Worm (Caenorhabditis elegans) whole organism, early embryonic: ENCODE measurements around the gene F55G7.5.
"Not testable (repeated sequence)": the region's sequence is repeated elsewhere in the genome, so short reads cannot be mapped to it uniquely, and the experiment has no call there.

ENCODE experiments used
- B0310.2 ChIP-seq: sonication (generic microtip); optimal IDR thresholded peaks from 2 replicates; lab custom pipeline; 2016; ENCODE audit warnings: mild to moderate bottlenecking, missing genetic modification characterization, missing compliant biosample characterization
- F13C5.2 ChIP-seq: sonication (generic microtip); optimal IDR thresholded peaks from 2 replicates; lab custom pipeline; 2017; ENCODE audit warnings: mild to moderate bottlenecking, missing genetic modification characterization, inconsistent platforms, missing compliant biosample characterization
- aly-1 ChIP-seq: sonication (generic microtip); optimal IDR thresholded peaks from 2 replicates; lab custom pipeline; 2016; ENCODE audit warnings: missing genetic modification characterization, missing compliant biosample characterization
- ama-1 ChIP-seq: fragments of 150-350 bp; optimal IDR thresholded peaks from 2 replicates; lab custom pipeline; 2014
- ceh-13 ChIP-seq: fragments of 200-800 bp; sonication (Bioruptor generic); optimal IDR thresholded peaks from 2 replicates; lab custom pipeline; 2018; ENCODE audit warnings: mild to moderate bottlenecking, missing genetic modification characterization, missing compliant biosample characterization
- ceh-36 ChIP-seq: sonication (generic microtip); optimal IDR thresholded peaks from 2 replicates; lab custom pipeline; 2016; ENCODE audit warnings: missing genetic modification characterization, inconsistent platforms, missing compliant biosample characterization
- ets-7 ChIP-seq: sonication (generic microtip); optimal IDR thresholded peaks from 2 replicates; lab custom pipeline; 2016; ENCODE audit warnings: missing genotype, missing genetic modification characterization, missing compliant biosample characterization
- flt-1 ChIP-seq: fragments of 200-800 bp; sonication (Bioruptor generic); IDR thresholded peaks from 2 replicates; pipeline ENCODE4 v1.3.6; 2022; ENCODE audit warnings: missing genetic modification characterization, missing compliant biosample characterization
- hmbx-1 ChIP-seq: sonication (generic microtip); optimal IDR thresholded peaks from 2 replicates; lab custom pipeline; 2016; ENCODE audit warnings: mild to moderate bottlenecking, missing genetic modification characterization, missing compliant biosample characterization
- hmg-4 ChIP-seq: fragments of 200-800 bp; sonication (Bioruptor generic); optimal IDR thresholded peaks from 2 replicates; lab custom pipeline; 2018; ENCODE audit warnings: mild to moderate bottlenecking, missing genetic modification characterization, missing compliant biosample characterization
- hnd-1 ChIP-seq: sonication (generic microtip); optimal IDR thresholded peaks from 2 replicates; lab custom pipeline; 2016; ENCODE audit warnings: missing genetic modification characterization, missing compliant biosample characterization
- pes-1 ChIP-seq: fragments of 200-800 bp; sonication (Bioruptor generic); IDR thresholded peaks from 2 replicates; pipeline ENCODE4 v1.3.6; 2022; ENCODE audit warnings: missing genetic modification reagents, missing genetic modification characterization, missing compliant biosample characterization
- scrt-1 ChIP-seq: fragments of 200-800 bp; sonication (Bioruptor generic); IDR thresholded peaks from 2 replicates; pipeline ENCODE4 v1.3.6; 2022; ENCODE audit warnings: missing genetic modification characterization, missing compliant biosample characterization
- sea-1 ChIP-seq: fragments of 200-800 bp; sonication (Bioruptor generic); conservative IDR thresholded peaks from 2 replicates; pipeline ENCODE4 v1.3.6; 2022; ENCODE audit warnings: missing genetic modification characterization, missing compliant biosample characterization
- tbx-11 ChIP-seq: fragments of 200-800 bp; sonication (Bioruptor generic); IDR thresholded peaks from 2 replicates; pipeline ENCODE4 v1.3.6; 2022; ENCODE audit warnings: missing genetic modification characterization, missing compliant biosample characterization
- tbx-37 ChIP-seq: fragments of 200-800 bp; sonication (Bioruptor generic); conservative IDR thresholded peaks from 2 replicates; pipeline ENCODE4 v1.3.6; 2022; ENCODE audit warnings: missing genetic modification reagents, missing genetic modification characterization, missing compliant biosample characterization
- tra-4 ChIP-seq: sonication (generic microtip); optimal IDR thresholded peaks from 2 replicates; lab custom pipeline; 2017; ENCODE audit warnings: missing genetic modification characterization, missing compliant biosample characterization

F55G7.5 gene

DNA sequence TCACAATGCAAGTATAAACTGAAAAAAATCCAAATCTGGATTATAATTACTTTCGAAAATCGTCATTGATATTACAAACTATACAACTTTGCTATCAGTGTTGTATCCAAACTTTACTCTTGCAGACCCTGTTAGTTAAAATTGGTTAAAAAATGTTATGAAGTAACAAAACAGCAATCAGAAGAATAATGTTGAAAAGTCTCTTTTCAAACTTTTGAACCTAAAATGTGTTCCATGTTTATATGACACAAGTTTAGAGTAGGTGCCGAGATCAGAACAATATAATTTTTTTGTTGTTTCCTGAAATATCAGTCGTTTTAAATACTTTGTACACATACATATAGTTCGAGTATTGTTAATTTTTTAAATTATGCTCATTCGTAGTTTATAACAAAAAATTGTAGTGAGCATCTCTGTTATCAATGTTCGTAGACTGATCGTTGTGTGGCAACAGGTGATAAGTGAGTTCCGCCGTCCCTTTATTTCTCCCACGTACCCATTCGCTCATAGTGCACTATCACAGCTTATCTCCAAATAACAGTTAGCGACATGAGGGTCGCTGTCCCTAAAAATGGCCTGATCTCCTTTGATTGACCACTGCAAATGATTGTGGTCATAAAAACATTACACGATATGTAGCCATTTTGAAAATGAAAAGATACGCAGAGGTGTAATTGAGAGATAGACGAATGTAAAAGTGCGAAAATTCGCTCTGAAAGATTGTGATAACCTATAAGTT is 23.5 kb upstream of the F55G7.5 start:
- TF ChIP-seq tra-4 (tag; lab: Kevin White, UChicago) (no peak), tbx-37 (GFP tag; lab: Robert Waterston, UW) (no peak), ceh-36 (no peak), F13C5.2 (tag; lab: Kevin White, UChicago) (no peak), pes-1 (GFP tag; lab: Robert Waterston, UW) (no peak), B0310.2 (no peak), tbx-11 (GFP tag; lab: Robert Waterston, UW) (no peak), ama-1 (no peak), flt-1 (GFP tag; lab: Robert Waterston, UW) (no peak), hmbx-1 (tag; lab: Kevin White, UChicago) (no peak), ceh-13 (GFP tag; lab: Kevin White, UChicago) (no peak)

DNA sequence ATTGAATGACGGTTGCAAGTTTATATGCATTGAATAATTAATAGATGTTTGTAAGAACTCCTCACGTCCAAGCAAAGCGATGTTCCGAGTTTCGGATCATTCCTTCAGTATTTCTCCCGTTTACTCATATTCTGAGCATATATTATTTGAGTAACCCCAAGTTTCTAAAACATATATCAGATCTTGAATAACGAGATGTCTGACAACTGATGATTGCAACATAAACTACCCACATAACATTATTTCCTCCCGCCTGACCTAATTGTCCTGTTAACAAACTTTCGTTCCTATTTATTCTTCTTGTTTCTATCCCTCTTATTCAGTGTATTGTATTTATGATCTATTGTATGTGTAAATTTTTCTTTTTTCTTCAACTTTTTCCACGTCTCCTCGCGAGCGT is 22.4 kb upstream of the F55G7.5 start, which contains the start of gene C49F5.13:
Gene C49F5.13, plus strand, starts transcription at position 301 of the 400 bp plus-strand sequence.
- TF ChIP-seq B0310.2; tbx-37 (GFP tag; lab: Robert Waterston, UW); hmg-4 (GFP tag; lab: Kevin White, UChicago): not testable (repeated sequence)

DNA sequence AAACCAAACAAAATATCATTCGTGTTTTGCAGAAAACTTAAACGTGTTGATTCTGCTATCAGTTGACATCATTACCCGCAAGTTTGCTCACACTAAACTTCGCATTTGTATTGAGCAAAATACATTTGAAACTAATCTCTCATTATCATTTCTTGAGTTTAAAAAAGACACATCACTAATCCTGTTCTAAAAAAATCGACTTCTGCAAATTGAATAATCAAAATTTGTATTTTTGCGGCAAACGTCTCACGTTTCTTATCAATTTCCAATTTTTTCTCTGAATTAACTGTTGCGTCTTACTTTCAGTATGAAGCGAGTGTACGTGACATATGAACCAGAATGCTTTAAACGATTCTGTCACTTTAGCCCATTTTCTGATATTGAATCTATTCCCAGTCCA is 21.1 kb upstream of the F55G7.5 start, which contains the start of gene C49F5.8:
Gene C49F5.8, plus strand, starts transcription at position 301 of the 400 bp plus-strand sequence.
- TF ChIP-seq F13C5.2 (tag; lab: Kevin White, UChicago), result no peak
- TF ChIP-seq scrt-1 (GFP tag; lab: Robert Waterston, UW), result no peak
- no peak for TF ChIP-seq B0310.2
- no peak for TF ChIP-seq ets-7
- no peak for TF ChIP-seq sea-1 (GFP tag; lab: Robert Waterston, UW)
- TF ChIP-seq ceh-36, result no peak
- TF ChIP-seq hmbx-1 (tag; lab: Kevin White, UChicago), result no peak
- TF ChIP-seq hmg-4 (GFP tag; lab: Kevin White, UChicago), result no peak
- no peak for TF ChIP-seq ama-1
- TF ChIP-seq flt-1 (GFP tag; lab: Robert Waterston, UW), result no peak
- no peak for TF ChIP-seq aly-1 (tag; lab: Kevin White, UChicago)
- no peak for TF ChIP-seq tra-4 (tag; lab: Kevin White, UChicago)

DNA sequence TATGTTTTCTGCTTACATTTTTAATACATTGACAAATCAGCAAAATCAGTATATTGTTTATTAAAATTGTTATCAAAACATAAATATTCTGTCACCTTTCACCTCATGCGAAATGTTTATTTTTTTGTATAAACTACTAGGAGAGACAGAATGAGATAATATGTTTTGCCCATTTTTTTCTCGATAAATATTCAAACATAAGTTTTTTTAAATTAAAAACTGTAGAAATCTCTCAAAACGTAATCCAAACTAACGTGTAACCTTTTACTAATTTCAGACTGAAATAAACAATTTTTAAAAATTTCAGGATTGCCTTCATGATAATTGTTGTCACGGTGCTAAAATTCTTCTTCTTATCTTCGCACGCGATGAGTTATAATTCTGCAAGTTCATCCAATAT is 18.5 kb upstream of the F55G7.5 start, which contains the start of gene T08D10.5:
Gene T08D10.5, plus strand, starts transcription at position 301 of the 400 bp plus-strand sequence.
- TF ChIP-seq ceh-13 (GFP tag; lab: Kevin White, UChicago) (no peak), ets-7 (no peak), hmbx-1 (tag; lab: Kevin White, UChicago) (no peak), tra-4 (tag; lab: Kevin White, UChicago) (no peak), tbx-37 (GFP tag; lab: Robert Waterston, UW) (no peak), hnd-1 (tag; lab: Kevin White, UChicago) (no peak), pes-1 (GFP tag; lab: Robert Waterston, UW) (no peak), scrt-1 (GFP tag; lab: Robert Waterston, UW) (no peak), hmg-4 (GFP tag; lab: Kevin White, UChicago) (no peak), aly-1 (tag; lab: Kevin White, UChicago) (no peak), F13C5.2 (tag; lab: Kevin White, UChicago) (no peak), ama-1 (no peak), sea-1 (GFP tag; lab: Robert Waterston, UW) (no peak), B0310.2 (no peak)

DNA sequence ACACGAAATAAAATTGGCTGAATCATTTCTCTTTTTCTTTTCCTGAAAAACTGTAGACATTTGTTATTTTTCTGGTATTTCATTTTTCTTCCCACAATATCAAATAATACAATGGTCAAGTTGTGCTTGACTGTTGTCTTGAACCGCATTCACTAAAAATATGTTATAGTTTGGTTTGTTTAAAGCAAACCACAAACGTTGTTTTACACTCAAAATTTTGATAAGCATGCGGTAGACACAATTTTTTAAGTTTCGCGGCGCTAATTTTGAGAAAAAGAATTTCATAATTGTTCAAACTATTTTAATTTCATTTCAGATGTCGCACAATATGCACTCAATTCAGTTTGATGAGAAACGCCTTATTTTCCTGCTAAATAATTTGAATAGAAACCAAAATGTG is 16.4 kb upstream of the F55G7.5 start, which contains the start of gene T08D10.3:
Gene T08D10.3, plus strand, starts transcription at position 301 of the 400 bp plus-strand sequence.
- TF ChIP-seq B0310.2 (no peak), tbx-11 (GFP tag; lab: Robert Waterston, UW) (no peak), hnd-1 (tag; lab: Kevin White, UChicago) (no peak), aly-1 (tag; lab: Kevin White, UChicago) (no peak), sea-1 (GFP tag; lab: Robert Waterston, UW) (no peak), tra-4 (tag; lab: Kevin White, UChicago) (no peak), hmbx-1 (tag; lab: Kevin White, UChicago) (no peak), tbx-37 (GFP tag; lab: Robert Waterston, UW) (no peak)

DNA sequence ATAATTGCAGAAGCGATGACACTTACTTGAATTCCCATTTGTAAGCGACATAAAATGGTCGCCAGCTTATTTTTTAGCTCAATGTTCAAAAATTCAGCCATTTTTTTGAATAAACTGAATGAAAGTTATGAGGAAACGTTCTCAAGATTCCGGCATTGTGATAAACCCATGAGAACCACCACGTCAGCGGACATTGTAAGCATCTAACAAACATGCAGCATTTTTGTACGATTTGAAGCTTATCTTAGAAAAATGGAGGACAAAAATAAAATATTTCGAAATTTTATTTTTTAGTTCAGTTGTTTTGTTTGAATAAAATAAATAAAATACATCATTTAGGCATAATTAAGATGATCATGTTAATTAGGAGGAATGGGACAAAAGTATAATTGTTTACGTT is 14.5 kb upstream of the F55G7.5 start, which contains the start of gene T08D10.4:
Gene T08D10.4, minus strand, starts transcription at position 101 of the 400 bp plus-strand sequence.
- TF ChIP-seq hmbx-1 (tag; lab: Kevin White, UChicago) (no peak), B0310.2 (no peak), tra-4 (tag; lab: Kevin White, UChicago) (no peak), ceh-13 (GFP tag; lab: Kevin White, UChicago) (no peak), hnd-1 (tag; lab: Kevin White, UChicago) (no peak), ama-1 (no peak), F13C5.2 (tag; lab: Kevin White, UChicago) (no peak), tbx-11 (GFP tag; lab: Robert Waterston, UW) (no peak)

DNA sequence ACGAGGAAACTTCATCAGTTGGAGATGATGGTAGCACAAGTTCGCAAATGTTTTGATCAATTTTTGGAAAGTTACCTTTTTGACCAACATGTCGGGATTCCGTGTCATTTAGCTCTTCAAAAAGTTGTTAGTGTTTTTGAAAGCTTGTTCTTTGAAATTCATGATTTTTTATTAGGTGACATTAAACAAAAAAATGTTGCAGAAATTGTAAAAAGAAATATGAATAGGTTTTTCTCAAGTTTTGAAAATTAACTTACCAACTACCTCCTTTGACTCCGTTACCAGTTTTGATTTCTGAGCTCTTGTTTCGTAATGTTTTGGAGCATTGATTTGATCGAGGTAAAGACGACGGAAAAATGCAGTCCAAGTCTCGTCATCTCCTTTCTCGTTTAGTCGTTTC is 13.4 kb upstream of the F55G7.5 start:
- TF ChIP-seq flt-1 (GFP tag; lab: Robert Waterston, UW) (no peak), pes-1 (GFP tag; lab: Robert Waterston, UW) (no peak), sea-1 (GFP tag; lab: Robert Waterston, UW) (no peak), aly-1 (tag; lab: Kevin White, UChicago) (no peak), ets-7 (no peak), hnd-1 (tag; lab: Kevin White, UChicago) (no peak), scrt-1 (GFP tag; lab: Robert Waterston, UW) (no peak), tra-4 (tag; lab: Kevin White, UChicago) (no peak), tbx-11 (GFP tag; lab: Robert Waterston, UW) (no peak), ceh-13 (GFP tag; lab: Kevin White, UChicago) (no peak), ceh-36 (no peak), hmbx-1 (tag; lab: Kevin White, UChicago) (no peak), F13C5.2 (tag; lab: Kevin White, UChicago) (no peak)
